Worm (Caenorhabditis elegans): ENCODE measurements around the gene clc-3.

Gene clc-3

ce11 chrX:3414660-3415144 is 40.2 kb upstream of the clc-3 start, which contains the start of gene dhs-27 (continued):
- TF ChIP-seq aptf-3 (GFP tag; IDR thresholded peaks at IDR 0.05) (no peak), egrh-3 (GFP tag; IDR thresholded peaks at IDR 0.05) (no peak), nhr-80 (tag; optimal IDR thresholded peaks at IDR 0.05) (no peak)

- TF ChIP-seq hsf-1 (GFP tag; IDR thresholded peaks at IDR 0.05) (no peak), nhr-80 (tag; optimal IDR thresholded peaks at IDR 0.05) (peak; percentile 12)
Observed at ce11 chrX:3411565-3412022, 37.1 kb upstream of the clc-3 start, which contains the start of gene unc-78. Gene unc-78, minus strand, starts transcription at chrX:3411615.

ce11 chrX:3408717-3409303 is 34.3 kb upstream of the clc-3 start:
- no peak for TF ChIP-seq zfh-2 (GFP tag; conservative IDR thresholded peaks at IDR 0.05)
- no peak for TF ChIP-seq aptf-2 (GFP tag; conservative IDR thresholded peaks at IDR 0.05)
- TF ChIP-seq hlh-12 (tag; optimal IDR thresholded peaks at IDR 0.05): no peak
- no peak for TF ChIP-seq lsy-27 (tag; optimal IDR thresholded peaks at IDR 0.05; ENCODE audit: borderline replicate concordance, insufficient read depth)
- TF ChIP-seq sea-2 (GFP tag; IDR thresholded peaks at IDR 0.05): no peak
- TF ChIP-seq madf-6 (GFP tag; IDR thresholded peaks at IDR 0.05): no peak; the same call in 1 of the 2 replicates
- TF ChIP-seq lag-1 (GFP tag; IDR thresholded peaks at IDR 0.05): no peak
- no peak for TF ChIP-seq egrh-3 (GFP tag; IDR thresholded peaks at IDR 0.05)
- TF ChIP-seq B0035.1 (tag; optimal IDR thresholded peaks at IDR 0.05): no peak
- no peak for TF ChIP-seq dpff-1 (tag; optimal IDR thresholded peaks at IDR 0.05)
- TF ChIP-seq ztf-25 (GFP tag; IDR thresholded peaks at IDR 0.05): no peak
- TF ChIP-seq bed-2 (GFP tag; IDR thresholded peaks at IDR 0.05): no peak
- TF ChIP-seq F22D6.2 (tag; optimal IDR thresholded peaks at IDR 0.05): no peak
- TF ChIP-seq mcd-1 (GFP tag; IDR thresholded peaks at IDR 0.05): no peak
- no peak for TF ChIP-seq T07F8.4 (tag; optimal IDR thresholded peaks at IDR 0.05)
- no peak for TF ChIP-seq ceh-79 (tag; optimal IDR thresholded peaks at IDR 0.05)
- no peak for TF ChIP-seq nfya-2 (GFP tag; IDR thresholded peaks at IDR 0.05)
- peak; percentile 22 for TF ChIP-seq lin-54 (GFP tag; optimal IDR thresholded peaks at IDR 0.05)
- TF ChIP-seq F52B5.7 (tag; optimal IDR thresholded peaks at IDR 0.05): no peak
- no peak for TF ChIP-seq ztf-18 (tag; optimal IDR thresholded peaks at IDR 0.05)
- TF ChIP-seq K11D2.4 (GFP tag; IDR thresholded peaks at IDR 0.05): no peak
- TF ChIP-seq hlh-26 (GFP tag; conservative IDR thresholded peaks at IDR 0.05): no peak
- TF ChIP-seq snpc-1.1 (tag; optimal IDR thresholded peaks at IDR 0.05; ENCODE audit: insufficient read depth): no peak
- TF ChIP-seq xnd-1 (tag; optimal IDR thresholded peaks at IDR 0.05): no peak
- no peak for TF ChIP-seq F49E8.2 (tag; optimal IDR thresholded peaks at IDR 0.05; ENCODE audit: insufficient read depth)
- no peak for TF ChIP-seq cebp-2 (GFP tag; IDR thresholded peaks at IDR 0.05)
- no peak; the same call in 1 of the 2 replicates for TF ChIP-seq madf-3 (GFP tag; IDR thresholded peaks at IDR 0.05)
- TF ChIP-seq nhr-120 (GFP tag; IDR thresholded peaks at IDR 0.05): no peak
- no peak for TF ChIP-seq ztf-6 (GFP tag; IDR thresholded peaks at IDR 0.05)
- no peak for TF ChIP-seq ceh-91 (GFP tag; IDR thresholded peaks at IDR 0.05)
- no peak for TF ChIP-seq athp-1 (tag; optimal IDR thresholded peaks at IDR 0.05)
- TF ChIP-seq tbp1 (GFP tag; optimal IDR thresholded peaks at IDR 0.05): no peak
- TF ChIP-seq ztf-28 (GFP tag; IDR thresholded peaks at IDR 0.05): no peak
- TF ChIP-seq bed-1 (GFP tag; IDR thresholded peaks at IDR 0.05): no peak
- no peak for TF ChIP-seq pha-4 (tag; optimal IDR thresholded peaks at IDR 0.05)
- peak; percentile 61 for TF ChIP-seq nhr-90 (tag; optimal IDR thresholded peaks at IDR 0.05)
- no peak for TF ChIP-seq attf-6 (GFP tag; IDR thresholded peaks at IDR 0.05)
- TF ChIP-seq ceh-27 (GFP tag; optimal IDR thresholded peaks at IDR 0.05): no peak
- TF ChIP-seq nhr-179 (tag; optimal IDR thresholded peaks at IDR 0.05): no peak
- no peak for TF ChIP-seq attf-5 (GFP tag; optimal IDR thresholded peaks at IDR 0.05)
- TF ChIP-seq lin-26 (GFP tag; IDR thresholded peaks at IDR 0.05): no peak
- peak; percentile 37 for TF ChIP-seq tlf-1 (GFP tag; optimal IDR thresholded peaks at IDR 0.05)
